Fruit fly (Drosophila melanogaster) whole organism: Measurements from ENCODE around the gene PolG2.

Experiments
- CG8478 ChIP-seq: fragments of >200 bp; optimal IDR thresholded peaks from 2 replicates; lab custom pipeline; 2018; ENCODE audit warnings: inconsistent platforms
- Dll ChIP-seq: fragments of >200 bp; optimal IDR thresholded peaks from 2 replicates; lab custom pipeline; 2017
- EcR ChIP-seq, 2 experiments: fragments of >200 bp; optimal IDR thresholded peaks; 2 replicates each; lab custom pipeline; 2017; ENCODE audit warnings: missing biosample characterization in 2 of 2, missing genetic modification characterization in 2 of 2, missing genetic modification reagents in 2 of 2
- pan ChIP-seq: fragments of >200 bp; optimal IDR thresholded peaks from 2 replicates; lab custom pipeline; 2017
- psq ChIP-seq: fragments of >200 bp; optimal IDR thresholded peaks from 2 replicates; lab custom pipeline; 2017
- usp ChIP-seq: fragments of >200 bp; optimal IDR thresholded peaks from 2 replicates; lab custom pipeline; 2017; ENCODE audit warnings: missing biosample characterization, missing genetic modification characterization, mixed read lengths

DNA sequence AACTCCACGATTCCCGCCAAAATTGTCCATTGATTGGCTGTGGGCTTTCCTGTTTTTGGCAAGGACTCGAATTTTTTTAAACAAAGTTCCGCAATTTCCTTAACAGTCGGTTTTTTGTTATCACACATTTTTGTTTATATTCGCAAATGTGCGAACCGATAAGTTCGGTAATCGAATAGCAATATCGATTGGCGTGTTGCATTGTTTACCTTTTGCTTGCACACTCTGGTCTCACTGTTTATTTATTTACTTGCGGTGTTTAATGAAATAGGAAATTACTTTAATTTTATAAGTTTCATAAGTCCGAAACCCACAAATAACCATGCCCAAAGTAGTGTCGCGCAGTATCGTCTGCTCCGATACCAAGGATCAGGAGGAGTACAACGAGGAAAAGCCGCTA lies 21.6 kb downstream of the PolG2 start, which contains the start of the genes Adat1 and CG16865:
- no peak for TF ChIP-seq EcR (GFP tag; optimal IDR thresholded peaks at IDR 0.05; lab: Kevin White, UChicago)
- TF ChIP-seq usp (GFP tag; lab: Kevin White, UChicago): no peak
- no peak for TF ChIP-seq CG8478
- TF ChIP-seq psq (lab: Kevin White, UChicago): no peak
- no peak for TF ChIP-seq pan (lab: Kevin White, UChicago)
- TF ChIP-seq Dll (lab: Kevin White, UChicago): no peak
